Fruit fly (Drosophila melanogaster): ENCODE measurements around the gene lic.

dm6 chrX:13108144-13108824, 17.3 kb downstream of the lic start, which contains the start of gene Fer3HCH:
- TF ChIP-seq CG12299 (tag; optimal IDR thresholded peaks at IDR 0.05) = no peak
- TF ChIP-seq psq (GFP tag; optimal IDR thresholded peaks at IDR 0.05) = no peak
- TF ChIP-seq onecut (GFP tag; IDR thresholded peaks at IDR 0.05) = no peak
- TF ChIP-seq CG33213 (GFP tag; optimal IDR thresholded peaks at IDR 0.05) = no peak
- TF ChIP-seq CG2129 (GFP tag; IDR thresholded peaks at IDR 0.05; ENCODE audit: partially characterized antibody) = no peak
- TF ChIP-seq CG14667 (GFP tag; IDR thresholded peaks at IDR 0.05) = no peak
- TF ChIP-seq Bgb (GFP tag; IDR thresholded peaks at IDR 0.05; ENCODE audit: partially characterized antibody) = no peak
- no peak for TF ChIP-seq CG15479 (GFP tag; optimal IDR thresholded peaks at IDR 0.05)
- no peak for TF ChIP-seq CG11560 (tag; IDR thresholded peaks at IDR 0.05)
- peak; percentile 50 for TF ChIP-seq CG15696 (tag; optimal IDR thresholded peaks at IDR 0.05)
- TF ChIP-seq gcm2 (GFP tag; optimal IDR thresholded peaks at IDR 0.05) = no peak
- no peak for TF ChIP-seq bab2 (GFP tag; optimal IDR thresholded peaks at IDR 0.05)
- TF ChIP-seq CG8290 (GFP tag; optimal IDR thresholded peaks at IDR 0.05) = no peak
- peak in 1 of 2 experiments; percentile 47 for TF ChIP-seq CG8290 (tag; optimal IDR thresholded peaks at IDR 0.05)
- no peak for TF ChIP-seq Doc3 (GFP tag; IDR thresholded peaks at IDR 0.05; ENCODE audit: partially characterized antibody)

Data from whole organism, embryonic.